Worm (Caenorhabditis elegans): Measurements from ENCODE around the gene F17C11.6.

DNA sequence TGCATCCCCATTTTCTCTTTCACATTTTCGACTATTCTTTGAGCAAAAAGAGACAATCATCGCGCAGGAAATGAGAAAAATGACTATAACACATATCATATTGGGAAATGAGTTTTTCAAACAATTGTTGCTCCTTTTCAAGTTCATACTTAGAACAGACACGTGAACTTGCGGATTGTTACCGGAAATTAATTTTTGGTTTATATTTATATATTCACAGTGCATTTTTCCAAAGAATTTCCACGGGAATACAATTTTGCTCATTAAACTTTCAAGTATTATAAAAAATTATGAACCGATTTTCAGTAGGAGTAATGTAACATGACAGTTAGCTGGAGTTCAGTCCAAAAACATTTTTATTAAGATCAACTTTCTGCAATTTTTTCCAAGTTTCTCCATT is 31.7 kb upstream of the F17C11.6 start, which contains the start of gene F58B4.7:
- TF ChIP-seq hmg-4 (GFP tag; optimal IDR thresholded peaks at IDR 0.05) (no peak), aly-1 (tag; optimal IDR thresholded peaks at IDR 0.05) (no peak), tbx-37 (GFP tag; conservative IDR thresholded peaks at IDR 0.05) (no peak), pes-1 (GFP tag; IDR thresholded peaks at IDR 0.05) (no peak), tra-4 (tag; optimal IDR thresholded peaks at IDR 0.05) (no peak), F13C5.2 (tag; optimal IDR thresholded peaks at IDR 0.05) (no peak), ama-1 (optimal IDR thresholded peaks at IDR 0.05) (no peak), hnd-1 (tag; optimal IDR thresholded peaks at IDR 0.05) (no peak), B0310.2 (tag; optimal IDR thresholded peaks at IDR 0.05) (no peak), hmbx-1 (tag; optimal IDR thresholded peaks at IDR 0.05) (no peak), ceh-13 (GFP tag; optimal IDR thresholded peaks at IDR 0.05) (no peak), sea-1 (GFP tag; conservative IDR thresholded peaks at IDR 0.05) (no peak), ets-7 (tag; optimal IDR thresholded peaks at IDR 0.05) (no peak)

All from whole organism, early embryonic.